Worm (Caenorhabditis elegans): ENCODE measurements around the gene F46C8.1.

The F46C8.1 gene

ce11 chrX:7554326-7554725 lies 6.1 kb downstream of the F46C8.1 start, which contains the start of gene F46C8.8:
F46C8.8 (minus strand) TSS chrX:7554426.
- TF ChIP-seq nhr-85 (tag) (peak; percentile 55), fkh-8 (tag; optimal IDR thresholded peaks at IDR 0.05) (no peak), elt-3 (tag; optimal IDR thresholded peaks at IDR 0.05) (peak in 1 of 6 experiments; percentile 10)

DNA sequence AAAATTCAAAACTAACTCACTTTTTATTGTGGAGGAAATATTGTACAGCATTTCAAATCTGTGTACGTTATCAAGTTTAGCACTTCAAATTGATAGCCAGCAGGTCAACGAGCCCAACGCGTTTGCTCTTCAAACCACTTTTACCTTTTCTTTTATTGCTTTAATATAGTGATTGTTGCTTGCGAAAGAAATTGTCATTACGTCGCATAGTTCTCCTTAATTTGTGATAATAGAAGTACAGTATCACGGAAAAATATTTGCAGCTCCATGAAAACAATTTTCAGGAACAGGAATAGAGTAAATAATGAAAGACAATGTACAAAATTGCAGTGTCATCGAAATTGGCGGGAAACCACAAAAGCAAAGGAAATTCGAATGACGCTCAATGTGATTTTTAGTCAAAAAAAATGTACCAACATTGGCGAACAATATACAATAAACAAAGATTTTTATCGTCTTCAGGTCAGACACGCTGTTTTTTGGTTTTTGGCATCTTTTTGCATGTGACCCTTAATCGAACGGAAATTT lies 10.7 kb downstream of the F46C8.1 start, which contains the start of the genes PDB1.1 and F08C6.5:
PDB1.1 (minus strand) TSS at position 158 of the 528 bp plus-strand sequence.
F08C6.5 (plus strand) TSS at position 478 of the 528 bp plus-strand sequence.
- TF ChIP-seq elt-2 (tag; optimal IDR thresholded peaks at IDR 0.05) (peak; percentile 43), snpc-4 (tag; optimal IDR thresholded peaks at IDR 0.05) (no peak)

DNA sequence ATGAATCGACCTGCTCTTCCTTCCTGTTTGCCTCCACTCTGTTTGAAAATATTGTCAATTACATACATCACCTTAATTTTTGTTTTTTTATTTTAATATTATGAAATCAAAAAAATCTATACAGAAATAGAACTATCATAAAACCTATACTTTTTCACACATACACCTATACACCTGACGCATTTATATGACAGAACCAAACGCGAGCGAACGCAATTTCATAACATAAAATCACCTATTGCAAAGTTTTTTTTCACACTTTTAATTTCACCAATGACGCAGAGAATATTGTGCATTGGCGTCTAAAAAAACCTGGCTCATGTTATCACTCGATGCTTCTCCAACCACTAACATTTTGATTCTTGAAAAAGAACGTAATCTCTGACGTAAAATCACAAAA lies 13.7 kb downstream of the F46C8.1 start:
- no peak for TF ChIP-seq fkh-8 (tag; optimal IDR thresholded peaks at IDR 0.05)
- no peak for TF ChIP-seq blmp-1 (tag; optimal IDR thresholded peaks at IDR 0.05)
- no peak for TF ChIP-seq aha-1 (tag; optimal IDR thresholded peaks at IDR 0.05)
- TF ChIP-seq sup-37 (GFP tag; optimal IDR thresholded peaks at IDR 0.05), result no peak
- peak; percentile 18 for TF ChIP-seq skn-1 (tag; optimal IDR thresholded peaks at IDR 0.05)
- TF ChIP-seq egl-13 (tag; optimal IDR thresholded peaks at IDR 0.05), result no peak
- TF ChIP-seq nhr-84 (tag; optimal IDR thresholded peaks at IDR 0.05), result no peak

DNA sequence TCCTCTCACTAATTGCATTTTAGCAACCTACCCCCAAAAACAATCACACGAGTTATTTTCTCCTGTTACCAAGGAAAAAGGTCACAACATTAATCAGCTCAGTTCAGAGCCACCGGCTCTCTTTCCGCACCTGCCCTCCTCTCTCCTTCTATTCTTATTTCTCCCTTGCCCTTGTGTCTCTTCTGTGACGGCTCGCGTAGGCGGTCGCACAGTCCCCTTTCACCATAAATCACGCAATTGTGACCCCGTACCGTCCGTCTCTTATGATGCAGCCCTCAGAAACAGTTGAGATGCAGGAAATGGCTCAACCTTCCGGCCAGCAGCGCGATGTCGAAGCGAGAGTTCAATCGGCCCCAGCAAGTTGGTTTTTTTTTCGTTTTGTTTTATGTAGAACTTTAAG lies 14.4 kb downstream of the F46C8.1 start, which contains the start of gene sto-1:
sto-1 (plus strand) TSS at position 200 of the 400 bp plus-strand sequence.
- TF ChIP-seq nhr-28 (tag; optimal IDR thresholded peaks at IDR 0.05) (no peak), mab-9 (GFP tag; IDR thresholded peaks at IDR 0.05) (no peak), sox-4 (tag; optimal IDR thresholded peaks at IDR 0.05) (no peak), pag-3 (tag; optimal IDR thresholded peaks at IDR 0.05; ENCODE audit: borderline replicate concordance, insufficient read depth) (no peak), nhr-19 (GFP tag; conservative IDR thresholded peaks at IDR 0.05) (no peak), lsy-2 (tag; optimal IDR thresholded peaks at IDR 0.05) (no peak), ceh-8 (GFP tag; optimal IDR thresholded peaks at IDR 0.05) (no peak), vab-15 (tag; optimal IDR thresholded peaks at IDR 0.05) (no peak), C16A3.4 (tag; optimal IDR thresholded peaks at IDR 0.05) (no peak), sup-37 (GFP tag; optimal IDR thresholded peaks at IDR 0.05) (no peak), lin-39 (tag; optimal IDR thresholded peaks at IDR 0.05) (no peak)

DNA sequence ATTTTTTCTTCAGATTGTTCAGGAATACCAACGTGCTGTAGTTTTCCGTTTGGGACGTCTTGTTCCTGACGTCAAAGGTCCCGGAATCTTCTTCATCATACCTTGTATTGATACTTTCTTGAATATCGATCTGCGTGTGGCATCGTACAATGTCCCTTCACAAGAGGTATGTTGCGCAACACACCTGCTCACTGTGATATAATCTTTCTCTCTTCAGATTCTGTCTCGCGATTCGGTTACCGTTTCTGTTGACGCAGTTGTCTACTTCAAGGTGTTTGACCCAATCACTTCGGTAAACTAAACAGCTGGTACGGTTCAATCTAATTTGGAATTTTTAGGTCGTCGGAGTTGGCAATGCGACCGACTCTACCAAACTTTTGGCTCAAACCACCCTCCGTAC lies 15.2 kb downstream of the F46C8.1 start:
- TF ChIP-seq nhr-28 (tag; optimal IDR thresholded peaks at IDR 0.05) (no peak), mef-2 (tag; optimal IDR thresholded peaks at IDR 0.05) (no peak), hlh-4 (tag; optimal IDR thresholded peaks at IDR 0.05) (no peak), C16A3.4 (tag; optimal IDR thresholded peaks at IDR 0.05) (no peak), F16B12.6 (tag; optimal IDR thresholded peaks at IDR 0.05) (no peak), snpc-4 (tag; optimal IDR thresholded peaks at IDR 0.05) (no peak), nhr-19 (GFP tag; conservative IDR thresholded peaks at IDR 0.05) (no peak), fkh-8 (tag; optimal IDR thresholded peaks at IDR 0.05) (no peak), ztf-11 (tag; optimal IDR thresholded peaks at IDR 0.05) (no peak), unc-30 (tag; optimal IDR thresholded peaks at IDR 0.05) (no peak), sptf-1 (tag; optimal IDR thresholded peaks at IDR 0.05) (no peak), aha-1 (tag; optimal IDR thresholded peaks at IDR 0.05) (no peak), efl-3 (GFP tag; optimal IDR thresholded peaks at IDR 0.05) (no peak), nhr-90 (tag; optimal IDR thresholded peaks at IDR 0.05; ENCODE audit: poor library complexity) (no peak), efl-1 (optimal IDR thresholded peaks at IDR 0.05) (no peak), efl-1 (GFP tag; optimal IDR thresholded peaks at IDR 0.05 in 1 of 2) (no peak), mdl-1 (tag; optimal IDR thresholded peaks at IDR 0.05) (no peak), lin-14 (GFP tag; optimal IDR thresholded peaks at IDR 0.05) (no peak), unc-98 (GFP tag; IDR thresholded peaks at IDR 0.05) (no peak)

Data from whole organism, L1 larva.